Fruit fly (Drosophila melanogaster): Measurements from ENCODE around the gene CG43317.

The CG43317 gene

DNA sequence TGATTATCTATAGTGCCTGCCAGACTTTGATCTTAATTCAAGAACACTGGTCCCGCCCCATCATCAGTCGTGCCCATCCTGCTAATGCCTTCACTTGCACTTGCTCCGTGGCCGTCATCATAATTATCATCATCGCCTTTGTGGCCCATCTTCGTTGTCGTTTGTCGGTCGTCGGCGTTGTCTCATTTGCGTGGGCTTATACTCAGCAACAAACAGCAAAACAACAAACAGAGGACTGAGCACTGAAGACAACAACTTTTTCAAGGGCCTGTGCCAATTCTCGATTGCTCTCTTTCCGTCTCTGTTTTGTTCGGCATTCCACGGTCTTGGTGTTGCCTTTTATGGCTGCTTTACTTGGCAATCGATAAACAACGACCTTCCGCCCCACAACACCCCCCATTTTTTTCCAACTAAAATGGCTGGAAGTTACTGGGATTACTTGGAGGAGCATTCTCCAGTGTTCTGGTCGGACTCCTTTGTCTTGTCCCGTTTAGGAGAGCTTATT is 26.3 kb downstream of the CG43317 start:
- TF ChIP-seq CG11762 (GFP tag; optimal IDR thresholded peaks at IDR 0.05; ENCODE audit: insufficient read depth) (no peak), CG8319 (GFP tag; optimal IDR thresholded peaks at IDR 0.05) (no peak), Ets21C (GFP tag; optimal IDR thresholded peaks at IDR 0.05) (no peak), CG32006 (GFP tag; optimal IDR thresholded peaks at IDR 0.05) (no peak), CG6163 (GFP tag; IDR thresholded peaks at IDR 0.05) (0 out of 3 replicates have a peak, but pooled peaks have one; percentile 17), Blimp-1 (GFP tag; optimal IDR thresholded peaks at IDR 0.05) (peak; percentile 41)

- TF ChIP-seq net (GFP tag; optimal IDR thresholded peaks at IDR 0.05) (peak; percentile 11), CG8119 (GFP tag; IDR thresholded peaks at IDR 0.05) (no peak), CG34406 (GFP tag; optimal IDR thresholded peaks at IDR 0.05) (no peak), Hr39 (GFP tag; optimal IDR thresholded peaks at IDR 0.05) (no peak), CG7368 (GFP tag; optimal IDR thresholded peaks at IDR 0.05) (no peak), pdm3 (GFP tag; optimal IDR thresholded peaks at IDR 0.05) (peak; percentile 1), CG1621 (tag; optimal IDR thresholded peaks at IDR 0.05) (peak; percentile 69), CG11762 (GFP tag; optimal IDR thresholded peaks at IDR 0.05; ENCODE audit: insufficient read depth) (no peak), Blimp-1 (GFP tag; optimal IDR thresholded peaks at IDR 0.05) (no peak), CG6808 (GFP tag; optimal IDR thresholded peaks at IDR 0.05) (no peak), topi (GFP tag; optimal IDR thresholded peaks at IDR 0.05) (no peak), vri (GFP tag; optimal IDR thresholded peaks at IDR 0.05) (no peak), CG6792 (GFP tag; optimal IDR thresholded peaks at IDR 0.05) (no peak), Smox (GFP tag; optimal IDR thresholded peaks at IDR 0.05) (no peak), fd59A (GFP tag; optimal IDR thresholded peaks at IDR 0.05) (no peak), eg (GFP tag; IDR thresholded peaks at IDR 0.05) (no peak), CG11902 (GFP tag; optimal IDR thresholded peaks at IDR 0.05) (no peak), CG3032 (tag; optimal IDR thresholded peaks at IDR 0.05) (no peak), dsx (GFP tag; optimal IDR thresholded peaks at IDR 0.05; ENCODE audit: poor library complexity, severe bottlenecking) (peak; percentile 94), CG6854 (GFP tag; optimal IDR thresholded peaks at IDR 0.05) (peak; percentile 39), spab (GFP tag; optimal IDR thresholded peaks at IDR 0.05) (no peak), lz (GFP tag; optimal IDR thresholded peaks at IDR 0.05) (no peak)
Observed at dm6 chr3R:15807306-15807705, 26.9 kb downstream of the CG43317 start.

DNA sequence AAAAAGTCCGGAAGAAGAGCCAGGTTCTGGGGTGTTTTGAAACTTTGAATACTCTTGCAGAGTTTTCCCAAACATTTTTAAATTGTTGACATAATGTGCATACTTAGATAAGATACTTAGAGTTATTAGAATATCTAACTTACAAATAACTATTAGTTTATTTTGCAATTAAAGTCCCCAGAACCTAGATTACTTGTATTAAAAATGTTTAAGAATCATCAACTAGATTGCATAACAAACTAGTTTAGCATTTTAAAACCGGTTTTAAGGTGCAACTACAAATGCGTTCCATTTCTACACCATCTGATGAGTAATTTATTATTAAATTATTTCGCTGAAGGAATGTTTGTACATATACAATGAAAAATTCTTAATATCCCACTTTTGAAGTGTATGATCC is 27.9 kb downstream of the CG43317 start:
- no peak for TF ChIP-seq CG7368 (GFP tag; optimal IDR thresholded peaks at IDR 0.05)
- peak; percentile 68 for TF ChIP-seq svp (GFP tag)
- no peak for TF ChIP-seq CG34406 (GFP tag; optimal IDR thresholded peaks at IDR 0.05)
- no peak for TF ChIP-seq Sox14 (GFP tag; optimal IDR thresholded peaks at IDR 0.05)
- peak; percentile 3 for TF ChIP-seq achi (GFP tag; optimal IDR thresholded peaks at IDR 0.05)
- no peak for TF ChIP-seq OdsH (GFP tag; optimal IDR thresholded peaks at IDR 0.05)
- no peak for TF ChIP-seq Eip75B (GFP tag; optimal IDR thresholded peaks at IDR 0.05)
- peak; percentile 75 for TF ChIP-seq CG32006 (GFP tag; optimal IDR thresholded peaks at IDR 0.05)
- peak; percentile 45 for TF ChIP-seq esn (GFP tag; optimal IDR thresholded peaks at IDR 0.05)
- TF ChIP-seq CG8119 (GFP tag; IDR thresholded peaks at IDR 0.05): peak; percentile 36; the same call in 2 of the 3 replicates
- TF ChIP-seq Hr39 (GFP tag; optimal IDR thresholded peaks at IDR 0.05): peak; percentile 5
- TF ChIP-seq CG9139 (GFP tag; optimal IDR thresholded peaks at IDR 0.05): no peak
- TF ChIP-seq CG4318 (GFP tag; optimal IDR thresholded peaks at IDR 0.05): no peak
- no peak for TF ChIP-seq Sox102F (GFP tag; optimal IDR thresholded peaks at IDR 0.05)
- TF ChIP-seq CG8319 (GFP tag; optimal IDR thresholded peaks at IDR 0.05): no peak
- no peak for TF ChIP-seq ss (GFP tag; optimal IDR thresholded peaks at IDR 0.05)
- TF ChIP-seq dac (GFP tag; optimal IDR thresholded peaks at IDR 0.05): no peak
- TF ChIP-seq Blimp-1 (GFP tag; optimal IDR thresholded peaks at IDR 0.05): no peak
- TF ChIP-seq Hr4 (GFP tag; optimal IDR thresholded peaks at IDR 0.05): peak; percentile 47
- no peak for TF ChIP-seq CG6792 (GFP tag; optimal IDR thresholded peaks at IDR 0.05)
- no peak for TF ChIP-seq Eip93F (GFP tag; optimal IDR thresholded peaks at IDR 0.05)
- no peak for TF ChIP-seq CG16779 (tag; optimal IDR thresholded peaks at IDR 0.05)
- no peak for TF ChIP-seq net (GFP tag; optimal IDR thresholded peaks at IDR 0.05)
- no peak for TF ChIP-seq CG8632 (GFP tag; optimal IDR thresholded peaks at IDR 0.05)
- no peak for TF ChIP-seq CG3919 (GFP tag; optimal IDR thresholded peaks at IDR 0.05)
- no peak for TF ChIP-seq eg (GFP tag; IDR thresholded peaks at IDR 0.05)
- no peak for TF ChIP-seq CG6808 (GFP tag; optimal IDR thresholded peaks at IDR 0.05)
- no peak for TF ChIP-seq fkh (GFP tag; optimal IDR thresholded peaks at IDR 0.05)
- no peak for TF ChIP-seq CG6276 (GFP tag; optimal IDR thresholded peaks at IDR 0.05)
- TF ChIP-seq acj6 (GFP tag; optimal IDR thresholded peaks at IDR 0.05): no peak
- TF ChIP-seq vri (GFP tag; optimal IDR thresholded peaks at IDR 0.05): no peak
- TF ChIP-seq cyc (GFP tag; optimal IDR thresholded peaks at IDR 0.05): no peak
- peak; percentile 40 for TF ChIP-seq Met (GFP tag; optimal IDR thresholded peaks at IDR 0.05)

Data from whole organism, prepupa.